Fruit fly (Drosophila melanogaster): ENCODE data around the gene Cdc16.

The Cdc16 gene

DNA sequence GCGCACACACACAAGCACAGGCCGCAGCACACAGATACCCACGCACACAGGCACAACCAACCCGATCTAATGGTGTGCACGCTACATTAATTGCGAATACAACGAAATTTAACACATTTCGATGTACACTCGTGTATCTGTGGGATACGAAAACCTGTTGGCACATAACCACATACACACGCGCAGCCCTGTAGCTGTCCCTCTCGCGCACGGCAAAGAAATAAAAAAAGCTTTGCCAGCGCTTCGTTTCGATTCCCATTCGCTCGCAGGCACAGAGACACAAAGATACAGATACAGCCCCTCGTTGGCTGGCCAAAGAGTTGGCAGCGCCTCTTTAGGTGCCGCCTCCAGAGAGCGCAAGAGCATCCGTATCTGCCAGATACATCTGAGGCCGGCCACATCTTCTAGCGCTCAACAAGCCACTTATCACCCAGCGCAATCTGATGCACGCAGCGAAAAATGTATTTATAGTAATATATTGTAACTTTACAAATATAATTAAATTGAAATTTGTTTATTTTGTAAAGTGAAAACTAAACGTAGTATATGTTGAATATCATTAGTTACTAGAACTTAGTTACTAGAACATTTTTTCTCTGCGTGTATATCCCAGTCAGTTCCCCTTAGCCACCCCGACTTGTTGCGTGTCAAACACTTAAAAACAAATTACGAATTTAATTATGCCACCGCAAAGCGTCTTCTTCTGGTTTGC lies 12.2 kb downstream of the Cdc16 start:
- TF ChIP-seq CG10631 (GFP tag; optimal IDR thresholded peaks at IDR 0.05) (peak; percentile 61), Sox102F (GFP tag; optimal IDR thresholded peaks at IDR 0.05) (peak; percentile 43), esn (GFP tag; optimal IDR thresholded peaks at IDR 0.05) (peak; percentile 37), svp (GFP tag) (no peak), Eip78C (GFP tag) (peak; percentile 84), CG32006 (GFP tag; optimal IDR thresholded peaks at IDR 0.05) (peak; percentile 50), CG6792 (GFP tag; optimal IDR thresholded peaks at IDR 0.05) (no peak), CG15336 (GFP tag; IDR thresholded peaks at IDR 0.05) (peak; percentile 65), Met (GFP tag; optimal IDR thresholded peaks at IDR 0.05) (no peak), Lpt (GFP tag; optimal IDR thresholded peaks at IDR 0.05) (peak; percentile 22), CG3032 (tag; optimal IDR thresholded peaks at IDR 0.05) (peak; percentile 47), CG1621 (tag; optimal IDR thresholded peaks at IDR 0.05) (peak; percentile 58), pdm3 (GFP tag; optimal IDR thresholded peaks at IDR 0.05) (no peak), Blimp-1 (GFP tag; optimal IDR thresholded peaks at IDR 0.05) (no peak), CG3919 (GFP tag; optimal IDR thresholded peaks at IDR 0.05) (peak; percentile 44), topi (GFP tag; optimal IDR thresholded peaks at IDR 0.05) (peak; percentile 3), salr (GFP tag; optimal IDR thresholded peaks at IDR 0.05) (peak; percentile 21 to 61), dsx (GFP tag; optimal IDR thresholded peaks at IDR 0.05; ENCODE audit: poor library complexity, severe bottlenecking) (peak; percentile 3), acj6 (GFP tag; optimal IDR thresholded peaks at IDR 0.05) (peak; percentile 53), dac (GFP tag; optimal IDR thresholded peaks at IDR 0.05) (peak; percentile 6), CG6808 (GFP tag; optimal IDR thresholded peaks at IDR 0.05) (peak; percentile 57), Gug (GFP tag; IDR thresholded peaks at IDR 0.05) (peak; percentile 22; the same call in 1 of the 2 replicates), CG9139 (GFP tag; optimal IDR thresholded peaks at IDR 0.05) (peak; percentile 27), CG31627 (GFP tag; optimal IDR thresholded peaks at IDR 0.05) (no peak), vri (GFP tag; optimal IDR thresholded peaks at IDR 0.05) (peak; percentile 36), net (GFP tag; optimal IDR thresholded peaks at IDR 0.05) (peak; percentile 74), CG6276 (GFP tag; optimal IDR thresholded peaks at IDR 0.05) (peak; percentile 32), Ets21C (GFP tag; optimal IDR thresholded peaks at IDR 0.05) (no peak), CG16779 (tag; optimal IDR thresholded peaks at IDR 0.05) (no peak), lz (GFP tag; optimal IDR thresholded peaks at IDR 0.05) (no peak), OdsH (GFP tag; optimal IDR thresholded peaks at IDR 0.05) (no peak), Sox15 (GFP tag; optimal IDR thresholded peaks at IDR 0.05) (no peak), Eip93F (GFP tag; optimal IDR thresholded peaks at IDR 0.05) (no peak), Ets96B (tag; optimal IDR thresholded peaks at IDR 0.05) (peak; percentile 53), CG6854 (GFP tag; optimal IDR thresholded peaks at IDR 0.05) (peak; percentile 18), CG6163 (GFP tag; IDR thresholded peaks at IDR 0.05) (peak; percentile 89), CG8119 (GFP tag; IDR thresholded peaks at IDR 0.05) (no peak; the same call in 1 of the 3 replicates), fd85E (GFP tag; optimal IDR thresholded peaks at IDR 0.05) (no peak), CG7368 (GFP tag; optimal IDR thresholded peaks at IDR 0.05) (no peak), fd59A (GFP tag; optimal IDR thresholded peaks at IDR 0.05) (peak; percentile 38), CG11294 (GFP tag; IDR thresholded peaks at IDR 0.05) (no peak; the same call in none of the 2 replicates), Eip75B (GFP tag; optimal IDR thresholded peaks at IDR 0.05) (peak; percentile 36), cyc (GFP tag; optimal IDR thresholded peaks at IDR 0.05) (no peak), achi (GFP tag; optimal IDR thresholded peaks at IDR 0.05) (peak; percentile 44), CG8632 (GFP tag; optimal IDR thresholded peaks at IDR 0.05) (peak; percentile 35), CG4318 (GFP tag; optimal IDR thresholded peaks at IDR 0.05) (no peak), CG10669 (GFP tag; optimal IDR thresholded peaks at IDR 0.05) (no peak), CG11762 (GFP tag; optimal IDR thresholded peaks at IDR 0.05; ENCODE audit: insufficient read depth) (no peak), fkh (GFP tag; optimal IDR thresholded peaks at IDR 0.05) (peak; percentile 37), Hr4 (GFP tag; optimal IDR thresholded peaks at IDR 0.05) (peak; percentile 22), eg (GFP tag; IDR thresholded peaks at IDR 0.05) (peak; percentile 85)

All from whole organism, prepupa.